Fruit fly (Drosophila melanogaster) Kc167 (cell line): Measurements from ENCODE around the gene CG6414.

Experiments
- Myc ChIP-seq: fragments of >200 bp; optimal IDR thresholded peaks from 2 replicates; lab custom pipeline; 2017; ENCODE audit warnings: missing external identifiers
- psq ChIP-seq: fragments of >200 bp; optimal IDR thresholded peaks from 2 replicates; lab custom pipeline; 2017; ENCODE audit warnings: missing external identifiers

DNA sequence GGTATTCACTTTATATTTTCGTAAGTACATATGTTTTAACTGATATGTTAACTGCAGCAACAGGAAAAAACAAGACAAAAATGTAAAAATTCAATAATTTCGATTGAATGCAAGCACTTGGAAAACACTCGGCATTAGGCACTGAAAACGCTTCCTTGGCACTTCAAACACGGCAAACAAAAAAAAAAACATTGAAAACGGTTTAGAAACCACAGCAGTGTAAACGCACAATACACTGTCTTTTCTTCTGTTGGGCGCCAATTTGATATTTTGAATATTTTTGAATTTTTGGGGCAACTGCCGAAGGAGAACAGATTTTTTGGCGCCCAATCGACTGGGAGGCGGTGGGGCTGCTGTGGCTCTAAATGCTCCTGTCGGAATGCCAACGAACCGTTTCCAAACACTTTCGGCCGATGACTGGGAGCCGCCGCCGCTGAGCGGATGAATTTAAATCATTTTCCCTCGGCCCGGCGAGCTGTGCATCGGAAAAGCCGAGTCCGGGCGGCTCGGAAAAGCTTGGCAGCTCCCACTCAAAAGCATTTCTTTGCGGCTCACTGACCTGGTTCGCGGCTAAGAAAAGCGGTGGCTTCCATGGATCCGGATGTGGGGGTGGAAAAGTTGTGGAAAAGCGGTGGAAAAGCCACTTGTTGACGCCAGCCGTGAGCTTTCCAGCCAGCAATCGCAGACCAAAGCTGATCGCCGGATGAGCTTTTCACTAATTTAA, 40.5 kb downstream of the CG6414 start, which contains the start of gene CG42541:
- TF ChIP-seq psq = no peak
- TF ChIP-seq Myc = no peak
